Worm (Caenorhabditis elegans): ENCODE measurements around the gene D1054.19.
A peak's percentile ranks its signal among the peaks of the same experiment; 100 is the strongest.

Gene D1054.19

DNA sequence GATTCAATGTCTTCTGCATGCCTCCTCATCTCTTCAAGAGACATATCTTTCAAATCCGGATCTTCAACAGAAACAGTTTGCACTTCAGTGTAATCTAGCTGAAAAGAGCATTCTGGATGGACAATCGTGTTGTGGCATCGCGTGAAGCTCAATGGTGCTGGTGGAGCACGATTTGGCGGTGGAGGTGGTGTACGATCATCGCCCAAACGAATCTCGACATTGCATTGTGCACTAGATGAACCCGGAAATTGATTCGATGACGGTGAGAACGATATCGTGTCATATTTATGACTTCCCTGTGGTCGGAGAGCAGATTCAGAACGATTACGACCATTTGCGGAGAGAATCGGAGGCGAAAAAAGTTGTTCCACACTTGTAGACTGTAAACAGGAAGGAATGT is 22.4 kb upstream of the D1054.19 start:
- TF ChIP-seq nhr-11 (tag; optimal IDR thresholded peaks at IDR 0.05) (no peak), lin-39 (tag; optimal IDR thresholded peaks at IDR 0.05) (no peak)

ce11 chrV:10776528-10777055 is 19.0 kb upstream of the D1054.19 start, which contains the start of gene D1054.5:
Gene D1054.5 (minus strand): TSS chrV:10776578.
- TF ChIP-seq crh-2 (tag; optimal IDR thresholded peaks at IDR 0.05) (peak; percentile 45), nhr-25 (tag; optimal IDR thresholded peaks at IDR 0.05) (no peak), sma-3 (GFP tag; optimal IDR thresholded peaks at IDR 0.05) (no peak), gmeb-1 (tag; optimal IDR thresholded peaks at IDR 0.05) (peak; percentile 1), sma-9 (GFP tag; optimal IDR thresholded peaks at IDR 0.05) (peak; percentile 83), sma-9 (tag; optimal IDR thresholded peaks at IDR 0.05) (no peak), fos-1 (tag; optimal IDR thresholded peaks at IDR 0.05) (peak; percentile 92), nhr-21 (tag; optimal IDR thresholded peaks at IDR 0.05) (no peak), nhr-23 (tag; optimal IDR thresholded peaks at IDR 0.05) (no peak)

- TF ChIP-seq sma-3 (GFP tag; optimal IDR thresholded peaks at IDR 0.05) (no peak), elt-1 (tag; optimal IDR thresholded peaks at IDR 0.05) (no peak), unc-62 (GFP tag; optimal IDR thresholded peaks at IDR 0.05) (no peak), mab-5 (tag; optimal IDR thresholded peaks at IDR 0.05) (no peak), lsy-2 (tag; optimal IDR thresholded peaks at IDR 0.05) (no peak), ztf-1 (GFP tag; conservative IDR thresholded peaks at IDR 0.05) (no peak)
These were observed 11.6 kb upstream of the D1054.19 start, which contains the start of gene D1054.8 for ce11 chrV:10784011-10784410. Gene D1054.8 (plus strand): TSS chrV:10784311.

- TF ChIP-seq nhr-10 (tag; optimal IDR thresholded peaks at IDR 0.05): no peak
- TF ChIP-seq nhr-129 (tag; optimal IDR thresholded peaks at IDR 0.05): no peak
- no peak for TF ChIP-seq lin-39 (tag; optimal IDR thresholded peaks at IDR 0.05)
- TF ChIP-seq F13H6.1 (tag; optimal IDR thresholded peaks at IDR 0.05): no peak
- no peak for TF ChIP-seq nhr-25 (tag; optimal IDR thresholded peaks at IDR 0.05)
- no peak for TF ChIP-seq elt-1 (tag; optimal IDR thresholded peaks at IDR 0.05)
These were observed 4.7 kb upstream of the D1054.19 start, which contains the start of gene D1054.9 for ce11 chrV:10790921-10791320. Gene D1054.9 (minus strand): TSS chrV:10791057.

DNA sequence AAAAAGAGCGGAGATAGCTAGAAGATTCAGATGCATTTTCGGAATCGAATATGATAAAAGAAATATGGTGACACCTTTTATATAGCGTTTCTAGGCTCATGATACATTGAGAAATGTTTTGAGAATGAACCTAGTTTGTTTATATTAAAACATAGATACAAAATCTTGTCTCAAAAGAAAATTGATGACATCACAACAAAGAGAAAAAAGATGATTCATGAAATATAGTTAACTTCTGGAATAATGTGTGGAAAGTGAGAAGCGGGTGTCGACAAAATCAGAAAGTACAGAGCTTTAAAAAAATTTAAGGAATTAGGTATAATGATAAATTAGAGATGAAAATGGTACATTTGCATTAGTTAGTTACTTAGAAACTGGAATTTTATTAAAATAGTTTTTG is 2.8 kb upstream of the D1054.19 start, which contains the start of gene D1054.10:
D1054.10 (minus strand) TSS at position 101 of the 400 bp plus-strand sequence.
- TF ChIP-seq unc-39 (tag; optimal IDR thresholded peaks at IDR 0.05) (no peak), elt-3 (tag; optimal IDR thresholded peaks at IDR 0.05) (no peak), unc-62 (GFP tag; optimal IDR thresholded peaks at IDR 0.05) (no peak), nhr-77 (tag; optimal IDR thresholded peaks at IDR 0.05) (no peak), lsy-2 (tag; optimal IDR thresholded peaks at IDR 0.05) (no peak), nhr-25 (tag; optimal IDR thresholded peaks at IDR 0.05) (no peak), sem-4 (tag; optimal IDR thresholded peaks at IDR 0.05) (no peak), lin-11 (tag; optimal IDR thresholded peaks at IDR 0.05) (no peak), C34F6.9 (tag; optimal IDR thresholded peaks at IDR 0.05) (no peak), unc-55 (GFP tag; optimal IDR thresholded peaks at IDR 0.05) (no peak), dmd-4 (tag; optimal IDR thresholded peaks at IDR 0.05) (no peak), nhr-129 (tag; optimal IDR thresholded peaks at IDR 0.05) (no peak), ztf-4 (tag; optimal IDR thresholded peaks at IDR 0.05) (no peak), nhr-11 (tag; optimal IDR thresholded peaks at IDR 0.05) (no peak), alr-1 (tag; optimal IDR thresholded peaks at IDR 0.05) (no peak), F13H6.1 (tag; optimal IDR thresholded peaks at IDR 0.05) (no peak), ztf-11 (tag; optimal IDR thresholded peaks at IDR 0.05) (no peak), R02D3.7 (tag; optimal IDR thresholded peaks at IDR 0.05) (no peak)

- TF ChIP-seq fos-1 (tag; optimal IDR thresholded peaks at IDR 0.05) (no peak), skn-1 (tag; optimal IDR thresholded peaks at IDR 0.05) (no peak)
These were observed 2.1 kb upstream of the D1054.19 start, which contains the start of gene ule-3 for ce11 chrV:10793498-10793897. Gene ule-3 (plus strand): TSS chrV:10793798.

Data from whole organism, L2 larva.